Worm (Caenorhabditis elegans) whole organism, young adult: Measurements from ENCODE around the gene R08C7.1.

ENCODE experiments used
- B0019.2 ChIP-seq: fragments of 200-800 bp; sonication (Bioruptor generic); conservative IDR thresholded peaks from 2 replicates; pipeline ENCODE4 v1.3.6; 2022; ENCODE audit warnings: missing genetic modification reagents, missing genetic modification characterization, missing compliant biosample characterization
- B0336.3 ChIP-seq: fragments of 200-800 bp; sonication (Bioruptor generic); IDR thresholded peaks from 2 replicates; pipeline ENCODE4 v1.3.6; 2022; ENCODE audit warnings: missing genetic modification characterization, missing compliant biosample characterization
- C17E4.6 ChIP-seq: fragments of 200-800 bp; sonication (Bioruptor generic); IDR thresholded peaks from 2 replicates; pipeline ENCODE4 v1.3.6; 2022; ENCODE audit warnings: missing genetic modification reagents, missing genetic modification characterization, missing compliant biosample characterization
- D2030.7 ChIP-seq: fragments of 200-800 bp; sonication (Bioruptor generic); IDR thresholded peaks from 2 replicates; pipeline ENCODE4 v1.3.6; 2022; ENCODE audit warnings: missing genetic modification reagents, missing genetic modification characterization, missing compliant biosample characterization
- F33H1.4 ChIP-seq: fragments of 200-800 bp; sonication (Bioruptor generic); IDR thresholded peaks from 2 replicates; pipeline ENCODE4 v1.3.6; 2022; ENCODE audit warnings: missing genetic modification reagents, missing genetic modification characterization, missing compliant biosample characterization
- F57A8.1 ChIP-seq: fragments of 200-800 bp; sonication (Bioruptor generic); optimal IDR thresholded peaks from 2 replicates; lab custom pipeline; 2018; ENCODE audit warnings: mild to moderate bottlenecking, missing genetic modification characterization, moderate library complexity, missing compliant biosample characterization
- T07F8.4 ChIP-seq: sonication (generic microtip); optimal IDR thresholded peaks from 2 replicates; lab custom pipeline; 2016; ENCODE audit warnings: mild to moderate bottlenecking, missing genetic modification characterization, moderate library complexity, missing compliant biosample characterization
- T26A5.8 ChIP-seq: sonication (generic microtip); optimal IDR thresholded peaks from 2 replicates; lab custom pipeline; 2016; ENCODE audit warnings: missing genetic modification characterization, missing compliant biosample characterization
- Y53F4B.3 ChIP-seq: fragments of 200-800 bp; sonication (Bioruptor generic); IDR thresholded peaks from 2 replicates; pipeline ENCODE4 v1.3.6; 2022; ENCODE audit warnings: missing genetic modification reagents, missing genetic modification characterization, missing compliant biosample characterization
- Y56A3A.18 ChIP-seq: fragments of 200-800 bp; sonication (Bioruptor generic); IDR thresholded peaks from 2 replicates; pipeline ENCODE4 v1.3.6; 2022; ENCODE audit warnings: missing genetic modification reagents, missing genetic modification characterization, missing compliant biosample characterization
- Y67H2A.10 ChIP-seq: fragments of 200-800 bp; sonication (Bioruptor generic); conservative IDR thresholded peaks from 2 replicates; pipeline ENCODE4 v1.3.6; 2022; ENCODE audit warnings: missing genetic modification reagents, missing genetic modification characterization, missing compliant biosample characterization
- Y95B8A.8 ChIP-seq: fragments of 200-800 bp; sonication (Bioruptor generic); IDR thresholded peaks from 2 replicates; pipeline ENCODE4 v1.3.6; 2022; ENCODE audit warnings: missing genetic modification reagents, missing genetic modification characterization, missing compliant biosample characterization
- ZK185.1 ChIP-seq: sonication (generic microtip); optimal IDR thresholded peaks from 2 replicates; lab custom pipeline; 2016; ENCODE audit warnings: mild to moderate bottlenecking, missing genetic modification characterization, missing compliant biosample characterization; ENCODE audit not compliant: poor library complexity, severe bottlenecking
- akir-1 ChIP-seq: fragments of 200-800 bp; sonication (Bioruptor generic); optimal IDR thresholded peaks from 2 replicates; lab custom pipeline; 2018; ENCODE audit warnings: mild to moderate bottlenecking, missing genetic modification characterization, moderate library complexity, missing compliant biosample characterization
- bed-1 ChIP-seq: fragments of 200-800 bp; sonication (Bioruptor generic); IDR thresholded peaks from 2 replicates; pipeline ENCODE4 v1.3.6; 2022; ENCODE audit warnings: missing genetic modification reagents, missing genetic modification characterization, missing compliant biosample characterization
- ccch-3 ChIP-seq: fragments of 200-800 bp; sonication (Bioruptor generic); optimal IDR thresholded peaks from 2 replicates; lab custom pipeline; 2018; ENCODE audit warnings: mild to moderate bottlenecking, missing genetic modification characterization, missing compliant biosample characterization
- cebp-1 ChIP-seq, 2 experiments: fragments of 200-800 bp in 1 of 2; sonication (Bioruptor generic) in 1 of 2; sonication (generic microtip) in 1 of 2; IDR thresholded peaks in 1 of 2; optimal IDR thresholded peaks in 1 of 2; 2 replicates each; pipeline versions ENCODE4 v1.3.6 to Lab custom; 2017 to 2022; ENCODE audit warnings: missing compliant biosample characterization in 2 of 2, missing genetic modification characterization in 2 of 2, mild to moderate bottlenecking in 1 of 2, missing genetic modification reagents in 1 of 2, moderate library complexity in 1 of 2
- cebp-2 ChIP-seq: fragments of 200-800 bp; sonication (Bioruptor generic); IDR thresholded peaks from 2 replicates; pipeline ENCODE4 v1.3.6; 2022; ENCODE audit warnings: missing genetic modification characterization, missing compliant biosample characterization
- ceh-79 ChIP-seq: sonication (generic microtip); optimal IDR thresholded peaks from 2 replicates; lab custom pipeline; 2017; ENCODE audit warnings: mild to moderate bottlenecking, missing genetic modification characterization, missing compliant biosample characterization
- ceh-91 ChIP-seq: fragments of 200-800 bp; sonication (Bioruptor generic); IDR thresholded peaks from 2 replicates; pipeline ENCODE4 v1.3.6; 2022; ENCODE audit warnings: missing genetic modification reagents, missing genetic modification characterization, missing compliant biosample characterization
- dox-1 ChIP-seq: fragments of 200-800 bp; sonication (Bioruptor generic); IDR thresholded peaks from 2 replicates; pipeline ENCODE4 v1.3.6; 2022; ENCODE audit warnings: missing genetic modification reagents, missing genetic modification characterization, missing compliant biosample characterization
- dpff-1 ChIP-seq: sonication (generic microtip); optimal IDR thresholded peaks from 2 replicates; lab custom pipeline; 2017; ENCODE audit warnings: mild to moderate bottlenecking, missing genetic modification characterization, missing compliant biosample characterization
- dpl-1 ChIP-seq: fragments of 150-350 bp; optimal IDR thresholded peaks from 2 replicates; lab custom pipeline; 2014; ENCODE audit warnings: missing biosample characterization, missing genetic modification reagents, missing genetic modification characterization
- egrh-3 ChIP-seq: fragments of 200-800 bp; sonication (Bioruptor generic); IDR thresholded peaks from 2 replicates; pipeline ENCODE4 v1.3.6; 2022; ENCODE audit warnings: missing genetic modification reagents, missing genetic modification characterization, missing compliant biosample characterization
- ets-4 ChIP-seq: fragments of 200-800 bp; sonication (Bioruptor generic); optimal IDR thresholded peaks from 2 replicates; lab custom pipeline; 2018; ENCODE audit warnings: mild to moderate bottlenecking, missing genetic modification characterization, missing compliant biosample characterization
- hmg-1.2 ChIP-seq: fragments of 200-800 bp; sonication (Bioruptor generic); IDR thresholded peaks from 2 replicates; pipeline ENCODE4 v1.3.6; 2022; ENCODE audit warnings: missing genetic modification reagents, missing genetic modification characterization, missing compliant biosample characterization
- hsf-1 ChIP-seq: fragments of 200-800 bp; sonication (Bioruptor generic); IDR thresholded peaks from 2 replicates; pipeline ENCODE4 v1.3.6; 2022; ENCODE audit warnings: missing genetic modification reagents, missing genetic modification characterization, missing compliant biosample characterization
- lin-26 ChIP-seq: fragments of 200-800 bp; sonication (Bioruptor generic); IDR thresholded peaks from 2 replicates; pipeline ENCODE4 v1.3.6; 2022; ENCODE audit warnings: missing genetic modification reagents, missing genetic modification characterization, missing compliant biosample characterization
- lir-1 ChIP-seq: fragments of 200-800 bp; sonication (Bioruptor generic); conservative IDR thresholded peaks from 2 replicates; pipeline ENCODE4 v1.3.6; 2022; ENCODE audit warnings: missing genetic modification reagents, missing genetic modification characterization, missing compliant biosample characterization
- madf-10 ChIP-seq: sonication (generic microtip); optimal IDR thresholded peaks from 2 replicates; lab custom pipeline; 2016; ENCODE audit warnings: mild to moderate bottlenecking, missing genetic modification characterization, missing compliant biosample characterization
- madf-8 ChIP-seq: fragments of 200-800 bp; sonication (Bioruptor generic); conservative IDR thresholded peaks from 2 replicates; pipeline ENCODE4 v1.3.6; 2022; ENCODE audit warnings: missing genetic modification reagents, missing genetic modification characterization, missing compliant biosample characterization
- mcd-1 ChIP-seq: fragments of 200-800 bp; sonication (Bioruptor generic); IDR thresholded peaks from 2 replicates; pipeline ENCODE4 v1.3.6; 2022; ENCODE audit warnings: missing genetic modification reagents, missing genetic modification characterization, missing compliant biosample characterization
- mxl-1 ChIP-seq: sonication (generic microtip); optimal IDR thresholded peaks from 2 replicates; lab custom pipeline; 2016; ENCODE audit warnings: missing genetic modification characterization, missing compliant biosample characterization
- nhr-120 ChIP-seq: fragments of 200-800 bp; sonication (Bioruptor generic); IDR thresholded peaks from 2 replicates; pipeline ENCODE4 v1.3.6; 2022; ENCODE audit warnings: missing genetic modification characterization, missing compliant biosample characterization
- nhr-27 ChIP-seq: fragments of 200-800 bp; sonication (Bioruptor generic); optimal IDR thresholded peaks from 2 replicates; lab custom pipeline; 2018; ENCODE audit warnings: mild to moderate bottlenecking, missing genetic modification characterization, moderate library complexity, missing compliant biosample characterization
- nhr-80 ChIP-seq: sonication (generic microtip); optimal IDR thresholded peaks from 2 replicates; lab custom pipeline; 2016; ENCODE audit warnings: missing genetic modification characterization, missing compliant biosample characterization
- pbrm-1 ChIP-seq: fragments of 200-800 bp; sonication (Bioruptor generic); IDR thresholded peaks from 2 replicates; pipeline ENCODE4 v1.3.6; 2022; ENCODE audit warnings: missing genetic modification reagents, missing genetic modification characterization, missing compliant biosample characterization
- repo-1 ChIP-seq: sonication (generic microtip); optimal IDR thresholded peaks from 2 replicates; lab custom pipeline; 2017; ENCODE audit warnings: mild to moderate bottlenecking, missing genetic modification characterization, missing compliant biosample characterization
- sea-2 ChIP-seq: fragments of 200-800 bp; sonication (Bioruptor generic); IDR thresholded peaks from 2 replicates; pipeline ENCODE4 v1.3.6; 2022; ENCODE audit warnings: missing genetic modification characterization, missing compliant biosample characterization
- snpc-1.1 ChIP-seq: sonication (generic microtip); optimal IDR thresholded peaks from 2 replicates; lab custom pipeline; 2017; ENCODE audit warnings: missing genetic modification characterization, mild to moderate bottlenecking, missing compliant biosample characterization, antibody characterized with exemption, moderate library complexity, missing genotype, missing genetic modification reagents; ENCODE audit not compliant: insufficient read depth
- snpc-3.4 ChIP-seq: sonication (generic microtip); optimal IDR thresholded peaks from 2 replicates; lab custom pipeline; 2017; ENCODE audit warnings: missing genetic modification characterization, mild to moderate bottlenecking, missing compliant biosample characterization, antibody characterized with exemption, moderate library complexity, missing genotype, missing genetic modification reagents
- somi-1 ChIP-seq: fragments of 200-800 bp; sonication (Bioruptor generic); optimal IDR thresholded peaks from 2 replicates; lab custom pipeline; 2018; ENCODE audit warnings: mild to moderate bottlenecking, missing genetic modification characterization, missing compliant biosample characterization
- sptf-2 ChIP-seq: fragments of 200-800 bp; sonication (Bioruptor generic); optimal IDR thresholded peaks from 2 replicates; lab custom pipeline; 2018; ENCODE audit warnings: mild to moderate bottlenecking, missing genetic modification characterization, missing compliant biosample characterization
- unc-130 ChIP-seq: sonication (generic microtip); optimal IDR thresholded peaks from 2 replicates; lab custom pipeline; 2016; ENCODE audit warnings: missing genetic modification reagents, missing genetic modification characterization, missing compliant biosample characterization
- xnd-1 ChIP-seq: sonication (generic microtip); optimal IDR thresholded peaks from 2 replicates; lab custom pipeline; 2016; ENCODE audit warnings: missing genotype, missing genetic modification reagents, missing genetic modification characterization, missing compliant biosample characterization
- zim-3 ChIP-seq: sonication (generic microtip); optimal IDR thresholded peaks from 2 replicates; lab custom pipeline; 2017; ENCODE audit warnings: mild to moderate bottlenecking, missing genetic modification characterization, moderate library complexity, missing compliant biosample characterization
- ztf-3 ChIP-seq: fragments of 200-800 bp; sonication (Bioruptor generic); optimal IDR thresholded peaks from 2 replicates; lab custom pipeline; 2018; ENCODE audit warnings: mild to moderate bottlenecking, missing genetic modification characterization, missing compliant biosample characterization

Gene R08C7.1

DNA sequence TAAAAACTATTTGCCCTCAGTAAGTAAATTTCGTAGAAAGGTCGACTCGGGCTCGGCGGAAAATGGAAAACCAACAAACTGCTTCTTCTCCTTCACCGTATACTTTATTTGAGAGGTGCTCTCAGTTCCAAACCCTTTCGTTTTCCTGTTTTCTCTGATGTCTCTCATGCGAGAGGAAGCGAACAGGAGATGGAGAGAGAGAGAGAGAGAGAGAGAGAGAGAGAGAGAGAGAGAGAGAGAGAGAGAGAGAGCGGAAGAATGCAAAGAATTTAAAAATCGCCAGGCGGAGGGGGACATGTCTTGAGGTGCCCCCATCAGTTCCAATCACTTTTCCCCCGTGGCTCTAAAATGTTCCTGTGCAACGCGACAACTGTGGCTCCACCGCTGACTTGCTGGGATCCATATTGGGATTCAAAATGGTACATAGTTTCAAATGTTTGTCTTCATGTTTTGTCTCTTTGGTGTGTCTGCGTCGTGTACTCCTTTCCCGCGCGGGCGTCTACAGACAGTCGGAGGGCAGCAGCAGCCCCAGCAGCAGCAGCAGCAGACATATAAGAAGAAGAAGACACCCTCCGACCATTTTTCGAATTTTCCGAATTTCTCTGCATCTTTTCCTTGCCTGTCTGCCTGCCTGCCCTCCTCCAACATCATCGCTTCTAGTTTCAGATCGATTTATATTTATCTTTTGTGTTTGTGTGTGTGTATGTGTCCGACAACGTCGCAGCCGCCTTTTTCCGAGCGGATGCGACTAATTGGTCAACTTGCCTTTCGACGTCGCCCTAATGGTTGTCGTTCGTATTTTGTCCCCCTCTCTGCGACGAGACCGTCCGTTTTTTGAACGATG, 2.9 kb downstream of the R08C7.1 start, which contains the start of gene R08C7.11 (continued):
- no peak for TF ChIP-seq Y53F4B.3 (GFP tag; lab: Robert Waterston, UW)
- no peak for TF ChIP-seq ceh-91 (GFP tag; lab: Robert Waterston, UW)
- TF ChIP-seq nhr-27 (tag; lab: Kevin White, UChicago) = no peak
- TF ChIP-seq T07F8.4 (tag; lab: Kevin White, UChicago) = no peak
- TF ChIP-seq Y56A3A.18 = 0 out of 2 replicates have a peak, but pooled peaks have one; percentile 40
- TF ChIP-seq cebp-2 (GFP tag; lab: Robert Waterston, UW) = no peak
- TF ChIP-seq mcd-1 (GFP tag; lab: Robert Waterston, UW) = peak; percentile 7; the same call in 1 of the 2 replicates
- TF ChIP-seq ceh-79 (tag; lab: Kevin White, UChicago) = no peak
- no peak for TF ChIP-seq sptf-2 (GFP tag; lab: Kevin White, UChicago)
- TF ChIP-seq dpl-1 = no peak
- no peak for TF ChIP-seq dpff-1
- no peak for TF ChIP-seq F57A8.1
- TF ChIP-seq somi-1 (GFP tag; lab: Kevin White, UChicago) = no peak
- no peak for TF ChIP-seq T26A5.8
- TF ChIP-seq ztf-3 (GFP tag; lab: Kevin White, UChicago) = no peak
- TF ChIP-seq dox-1 (GFP tag; lab: Robert Waterston, UW) = no peak; the same call in 1 of the 2 replicates
- no peak for TF ChIP-seq nhr-80 (tag; lab: Kevin White, UChicago)
- TF ChIP-seq hmg-1.2 = peak; percentile 45; the same call in 1 of the 2 replicates
- TF ChIP-seq Y67H2A.10 = no peak
- TF ChIP-seq unc-130 (GFP tag; lab: Kevin White, UChicago) = no peak
- no peak for TF ChIP-seq ZK185.1
- TF ChIP-seq madf-10 (tag; lab: Kevin White, UChicago) = no peak
- TF ChIP-seq ets-4 (GFP tag; lab: Kevin White, UChicago) = no peak
- no peak for TF ChIP-seq zim-3 (tag; lab: Kevin White, UChicago)
- no peak for TF ChIP-seq hsf-1 (GFP tag; lab: Robert Waterston, UW)
- no peak for TF ChIP-seq akir-1 (GFP tag; lab: Kevin White, UChicago)
- TF ChIP-seq B0019.2 (GFP tag; lab: Robert Waterston, UW) = no peak
- no peak for TF ChIP-seq bed-1 (GFP tag; lab: Robert Waterston, UW)
- TF ChIP-seq repo-1 = no peak
- no peak for TF ChIP-seq F33H1.4 (GFP tag; lab: Robert Waterston, UW)
- no peak for TF ChIP-seq xnd-1 (tag; lab: Kevin White, UChicago)
- TF ChIP-seq snpc-1.1 = no peak
- TF ChIP-seq madf-8 (GFP tag; lab: Robert Waterston, UW) = no peak
- TF ChIP-seq cebp-1 (GFP tag; IDR thresholded peaks at IDR 0.05; lab: Robert Waterston, UW) = no peak
- TF ChIP-seq cebp-1 (tag; optimal IDR thresholded peaks at IDR 0.05; lab: Kevin White, UChicago) = no peak
- no peak for TF ChIP-seq pbrm-1 (GFP tag; lab: Robert Waterston, UW)
- TF ChIP-seq egrh-3 (GFP tag; lab: Robert Waterston, UW) = peak; percentile 49
- no peak for TF ChIP-seq nhr-120 (GFP tag; lab: Robert Waterston, UW)
- no peak for TF ChIP-seq snpc-3.4 (tag; lab: Kevin White, UChicago)
- no peak for TF ChIP-seq ccch-3
- no peak for TF ChIP-seq sea-2
- TF ChIP-seq C17E4.6 (GFP tag; lab: Robert Waterston, UW) = no peak
- TF ChIP-seq Y95B8A.8 (GFP tag; lab: Robert Waterston, UW) = no peak
- TF ChIP-seq mxl-1 (tag; lab: Kevin White, UChicago) = no peak
- TF ChIP-seq lin-26 (GFP tag; lab: Robert Waterston, UW) = no peak
- peak; percentile 36; the same call in 1 of the 2 replicates for TF ChIP-seq B0336.3 (GFP tag; lab: Robert Waterston, UW)
- no peak for TF ChIP-seq D2030.7 (GFP tag; lab: Robert Waterston, UW)
- no peak for TF ChIP-seq lir-1
